Worm (Caenorhabditis elegans) whole organism, L1 larva: ENCODE data around the gene T05B11.4.

Source experiments
- C34B4.2 ChIP-seq: sonication (generic microtip); optimal IDR thresholded peaks from 2 replicates; lab custom pipeline; 2017; ENCODE audit warnings: mild to moderate bottlenecking, missing genetic modification characterization, missing compliant biosample characterization
- F16B12.6 ChIP-seq: fragments of 150-350 bp; optimal IDR thresholded peaks from 2 replicates; lab custom pipeline; 2014; ENCODE audit warnings: missing biosample characterization, missing genetic modification characterization
- Y116A8C.19 ChIP-seq: sonication (generic microtip); optimal IDR thresholded peaks from 2 replicates; lab custom pipeline; 2016; ENCODE audit warnings: missing compliant biosample characterization, missing genetic modification characterization, borderline replicate concordance
- alr-1 ChIP-seq: fragments of 200-800 bp; sonication (Bioruptor generic); optimal IDR thresholded peaks from 2 replicates; lab custom pipeline; 2018; ENCODE audit warnings: borderline replicate concordance, mild to moderate bottlenecking, missing genetic modification characterization, missing compliant biosample characterization
- aly-2 ChIP-seq: fragments of 150-350 bp; optimal IDR thresholded peaks from 2 replicates; lab custom pipeline; 2014; ENCODE audit warnings: missing biosample characterization, missing genetic modification characterization
- ama-1 ChIP-seq: fragments of 150-350 bp; optimal IDR thresholded peaks from 2 replicates; lab custom pipeline; 2014
- blmp-1 ChIP-seq: fragments of 150-350 bp; optimal IDR thresholded peaks from 2 replicates; lab custom pipeline; 2014; ENCODE audit warnings: missing biosample characterization, missing genetic modification characterization
- ceh-63 ChIP-seq: fragments of 200-800 bp; sonication (Bioruptor generic); optimal IDR thresholded peaks from 2 replicates; lab custom pipeline; 2018; ENCODE audit warnings: mild to moderate bottlenecking, missing genetic modification characterization, missing compliant biosample characterization
- ceh-8 ChIP-seq: fragments of 200-800 bp; sonication (Bioruptor generic); optimal IDR thresholded peaks from 2 replicates; lab custom pipeline; 2018; ENCODE audit warnings: mild to moderate bottlenecking, missing genetic modification characterization, moderate library complexity, missing compliant biosample characterization
- ceh-82 ChIP-seq, 3 experiments: fragments of 150-350 bp in 1 of 3; sonication (generic microtip) in 2 of 3; optimal IDR thresholded peaks; 2 replicates each; lab custom pipeline; 2014 to 2017; ENCODE audit warnings: missing biosample characterization in 3 of 3, missing genetic modification characterization in 3 of 3
- ceh-88 ChIP-seq: fragments of 200-800 bp; sonication (Bioruptor generic); IDR thresholded peaks from 2 replicates; pipeline ENCODE4 v1.3.6; 2022; ENCODE audit warnings: missing genetic modification characterization, missing compliant biosample characterization
- ceh-90 ChIP-seq: sonication (generic microtip); optimal IDR thresholded peaks from 2 replicates; lab custom pipeline; 2016; ENCODE audit warnings: missing genetic modification characterization, missing compliant biosample characterization
- dpl-1 ChIP-seq, 3 experiments: fragments of 150-350 bp in 2 of 3; sonication (generic microtip) in 1 of 3; optimal IDR thresholded peaks; 2 replicates each; lab custom pipeline; 2014 to 2017; ENCODE audit warnings: missing biosample characterization in 3 of 3, missing genetic modification characterization in 3 of 3, missing genetic modification reagents in 3 of 3
- efl-1 ChIP-seq, 4 experiments: fragments of 150-350 bp; optimal IDR thresholded peaks in 3 of 4; peaks in 1 of 4; 1 replicate in 1 of 4; 2 replicates in 3 of 4; lab custom pipeline; 2014; ENCODE audit warnings: missing biosample characterization in 2 of 4, missing genetic modification characterization in 2 of 4, missing genetic modification reagents in 2 of 4
- egl-27 ChIP-seq, 2 experiments: fragments of 150-350 bp in 1 of 2; sonication (generic microtip); optimal IDR thresholded peaks; 3 replicates each; lab custom pipeline; 2017 to 2018; ENCODE audit warnings: missing biosample characterization in 2 of 2, missing genetic modification characterization in 2 of 2, missing genetic modification reagents in 2 of 2
- elt-3 ChIP-seq, 6 experiments: fragments of 150-350 bp in 1 of 6; sonication (generic microtip); optimal IDR thresholded peaks; 2 replicates each; lab custom pipeline; 2017 to 2018; ENCODE audit warnings: missing biosample characterization in 6 of 6, missing genetic modification characterization in 6 of 6, inconsistent platforms in 1 of 6
- fkh-10 ChIP-seq: sonication (generic microtip); optimal IDR thresholded peaks from 2 replicates; lab custom pipeline; 2017; ENCODE audit warnings: missing biosample characterization, missing genetic modification reagents, missing genetic modification characterization
- fkh-8 ChIP-seq: sonication (generic microtip); optimal IDR thresholded peaks from 2 replicates; lab custom pipeline; 2016; ENCODE audit warnings: mild to moderate bottlenecking, missing genetic modification characterization, missing compliant biosample characterization
- hpl-2 ChIP-seq: fragments of 150-350 bp; optimal IDR thresholded peaks from 2 replicates; lab custom pipeline; 2014; ENCODE audit warnings: missing biosample characterization, missing genetic modification reagents, missing genetic modification characterization
- irx-1 ChIP-seq: sonication (generic microtip); optimal IDR thresholded peaks from 2 replicates; lab custom pipeline; 2016; ENCODE audit warnings: missing genetic modification characterization, missing compliant biosample characterization
- isw-1 ChIP-seq: fragments of 200-800 bp; sonication (Bioruptor generic); IDR thresholded peaks from 2 replicates; pipeline ENCODE4 v1.3.6; 2022; ENCODE audit warnings: missing genetic modification characterization, missing compliant biosample characterization
- lin-13 ChIP-seq: fragments of 150-350 bp; optimal IDR thresholded peaks from 2 replicates; lab custom pipeline; 2014; ENCODE audit warnings: missing biosample characterization, missing genetic modification reagents, missing genetic modification characterization
- lin-14 ChIP-seq: fragments of 200-800 bp; sonication (Bioruptor generic); optimal IDR thresholded peaks from 2 replicates; lab custom pipeline; 2018; ENCODE audit warnings: mild to moderate bottlenecking, missing genetic modification characterization, moderate library complexity, missing compliant biosample characterization
- lin-15B ChIP-seq: fragments of 150-350 bp; sonication (generic microtip); optimal IDR thresholded peaks from 3 replicates; lab custom pipeline; 2014; ENCODE audit warnings: missing biosample characterization, missing genetic modification characterization
- mef-2 ChIP-seq: fragments of 150-350 bp; optimal IDR thresholded peaks from 2 replicates; lab custom pipeline; 2014; ENCODE audit warnings: missing biosample characterization, missing genetic modification characterization
- mep-1 ChIP-seq: fragments of 150-350 bp; optimal IDR thresholded peaks from 2 replicates; lab custom pipeline; 2014; ENCODE audit warnings: missing biosample characterization, missing genetic modification characterization
- nhr-11 ChIP-seq: fragments of 150-350 bp; optimal IDR thresholded peaks from 2 replicates; lab custom pipeline; 2014; ENCODE audit warnings: missing biosample characterization, missing genetic modification characterization
- nhr-12 ChIP-seq: sonication (generic microtip); optimal IDR thresholded peaks from 2 replicates; lab custom pipeline; 2017; ENCODE audit warnings: missing biosample characterization, missing genetic modification characterization
- nhr-237 ChIP-seq: fragments of 150-350 bp; optimal IDR thresholded peaks from 2 replicates; lab custom pipeline; 2014; ENCODE audit warnings: missing biosample characterization, missing genetic modification characterization
- nhr-28 ChIP-seq: fragments of 150-350 bp; optimal IDR thresholded peaks from 2 replicates; lab custom pipeline; 2014; ENCODE audit warnings: missing biosample characterization, missing genetic modification characterization
- nhr-47 ChIP-seq: sonication (generic microtip); optimal IDR thresholded peaks from 2 replicates; lab custom pipeline; 2016; ENCODE audit warnings: mild to moderate bottlenecking, missing genetic modification characterization, moderate library complexity, missing compliant biosample characterization
- nhr-76 ChIP-seq: sonication (generic microtip); optimal IDR thresholded peaks from 2 replicates; lab custom pipeline; 2017; ENCODE audit warnings: missing biosample characterization, missing genetic modification characterization
- nhr-77 ChIP-seq: fragments of 150-350 bp; optimal IDR thresholded peaks from 2 replicates; lab custom pipeline; 2014; ENCODE audit warnings: missing biosample characterization, missing genetic modification characterization
- nhr-85 ChIP-seq: sonication (generic microtip); peaks from one replicate; lab custom pipeline; 2016; ENCODE audit warnings: missing genetic modification characterization, inconsistent platforms, missing compliant biosample characterization
- pag-3 ChIP-seq: sonication (generic microtip); optimal IDR thresholded peaks from 2 replicates; lab custom pipeline; 2017; ENCODE audit warnings: missing genetic modification characterization, mild to moderate bottlenecking, missing compliant biosample characterization, antibody characterized with exemption, borderline replicate concordance; ENCODE audit not compliant: insufficient read depth
- pax-3 ChIP-seq: fragments of 200-800 bp; sonication (Bioruptor generic); optimal IDR thresholded peaks from 2 replicates; lab custom pipeline; 2018; ENCODE audit warnings: mild to moderate bottlenecking, missing genetic modification characterization, moderate library complexity, missing compliant biosample characterization
- skn-1 ChIP-seq: fragments of 150-350 bp; optimal IDR thresholded peaks from 2 replicates; lab custom pipeline; 2014; ENCODE audit warnings: missing biosample characterization, missing genetic modification characterization
- snpc-4 ChIP-seq: fragments of 150-350 bp; optimal IDR thresholded peaks from 2 replicates; lab custom pipeline; 2014; ENCODE audit warnings: missing biosample characterization, missing genetic modification characterization
- snu-23 ChIP-seq: sonication (generic microtip); optimal IDR thresholded peaks from 2 replicates; lab custom pipeline; 2016; ENCODE audit warnings: missing genetic modification characterization, missing compliant biosample characterization
- sox-4 ChIP-seq: sonication (generic microtip); optimal IDR thresholded peaks from 2 replicates; lab custom pipeline; 2016; ENCODE audit warnings: missing genetic modification characterization, missing compliant biosample characterization
- sptf-1 ChIP-seq: fragments of 150-350 bp; optimal IDR thresholded peaks from 2 replicates; lab custom pipeline; 2014; ENCODE audit warnings: missing biosample characterization, missing genetic modification characterization
- swsn-7 ChIP-seq: sonication (generic microtip); optimal IDR thresholded peaks from 2 replicates; lab custom pipeline; 2016; ENCODE audit warnings: missing genetic modification characterization, missing compliant biosample characterization
- unc-130 ChIP-seq: fragments of 150-350 bp; optimal IDR thresholded peaks from 2 replicates; lab custom pipeline; 2017; ENCODE audit warnings: missing biosample characterization, missing genetic modification characterization, inconsistent platforms
- unc-30 ChIP-seq: sonication (generic microtip); optimal IDR thresholded peaks from 2 replicates; lab custom pipeline; 2017; ENCODE audit warnings: missing biosample characterization, missing genetic modification characterization
- unc-62 ChIP-seq: fragments of 150-350 bp; optimal IDR thresholded peaks from 2 replicates; lab custom pipeline; 2014; ENCODE audit warnings: missing biosample characterization, missing genetic modification reagents, missing genetic modification characterization
- unc-86 ChIP-seq: sonication (generic microtip); optimal IDR thresholded peaks from 2 replicates; lab custom pipeline; 2016; ENCODE audit warnings: missing genetic modification characterization, missing compliant biosample characterization
- xbp-1 ChIP-seq: sonication (generic microtip); optimal IDR thresholded peaks from 2 replicates; lab custom pipeline; 2016; ENCODE audit warnings: missing genetic modification characterization, missing compliant biosample characterization
- zip-4 ChIP-seq: fragments of 200-800 bp; sonication (Bioruptor generic); optimal IDR thresholded peaks from 2 replicates; lab custom pipeline; 2018; ENCODE audit warnings: mild to moderate bottlenecking, missing genetic modification characterization, moderate library complexity, missing compliant biosample characterization
- ztf-11 ChIP-seq, 2 experiments: sonication (generic microtip); optimal IDR thresholded peaks; 2 replicates each; lab custom pipeline; 2016 to 2017; ENCODE audit warnings: missing genetic modification characterization in 2 of 2, missing biosample characterization in 1 of 2, missing compliant biosample characterization in 1 of 2
- ztf-4 ChIP-seq: fragments of 150-350 bp; optimal IDR thresholded peaks from 2 replicates; lab custom pipeline; 2014; ENCODE audit warnings: missing biosample characterization, missing genetic modification characterization

T05B11.4 gene

ce11 chrV:7728679-7729027 lies 25.8 kb downstream of the T05B11.4 start, which contains the start of gene Y97E10C.1:
Gene Y97E10C.1 (plus strand): TSS chrV:7728879.
- TF ChIP-seq unc-86 (tag; lab: Kevin White, UChicago) (no peak), elt-3 (tag; optimal IDR thresholded peaks at IDR 0.05; lab: Kevin White, UChicago) (peak in 1 of 6 experiments; percentile 18), hpl-2 (no peak), F16B12.6 (no peak), mep-1 (no peak), nhr-47 (no peak), unc-62 (GFP tag; lab: Kevin White, UChicago) (no peak), pax-3 (tag; lab: Kevin White, UChicago) (no peak), ztf-4 (no peak), swsn-7 (tag; lab: Kevin White, UChicago) (no peak), nhr-76 (tag; lab: Kevin White, UChicago) (no peak), blmp-1 (tag; lab: Kevin White, UChicago) (peak; percentile 79), fkh-8 (tag; lab: Kevin White, UChicago) (no peak), C34B4.2 (tag; lab: Kevin White, UChicago) (no peak), irx-1 (tag; lab: Kevin White, UChicago) (no peak), lin-15B (tag; lab: Kevin White, UChicago) (no peak), snu-23 (GFP tag; lab: Kevin White, UChicago) (no peak), ztf-11 (tag; optimal IDR thresholded peaks at IDR 0.05; lab: Kevin White, UChicago) (no peak), Y116A8C.19 (tag; lab: Kevin White, UChicago) (no peak), ceh-82 (tag; optimal IDR thresholded peaks at IDR 0.05; lab: Kevin White, UChicago) (no peak), snpc-4 (tag; lab: Kevin White, UChicago) (no peak), mef-2 (tag; lab: Kevin White, UChicago) (no peak), alr-1 (tag; lab: Kevin White, UChicago) (no peak), xbp-1 (tag; lab: Kevin White, UChicago) (no peak), lin-13 (no peak), efl-1 (optimal IDR thresholded peaks at IDR 0.05; lab: Kevin White, UChicago) (no peak), efl-1 (GFP tag; optimal IDR thresholded peaks at IDR 0.05 in 1 of 2; lab: Kevin White, UChicago) (peak in 1 of 2 experiments; percentile 37), nhr-85 (tag; lab: Kevin White, UChicago) (peak; percentile 87)

ce11 chrV:7728003-7728678 lies 26.3 kb downstream of the T05B11.4 start:
- TF ChIP-seq aly-2 (tag; lab: Kevin White, UChicago) (no peak), pag-3 (no peak), pax-3 (tag; lab: Kevin White, UChicago) (peak; percentile 80), mep-1 (peak; percentile 70), nhr-12 (tag; lab: Kevin White, UChicago) (no peak), isw-1 (GFP tag; lab: Robert Waterston, UW) (peak; percentile 72), ama-1 (no peak), ceh-63 (GFP tag; lab: Kevin White, UChicago) (no peak), nhr-77 (tag; lab: Kevin White, UChicago) (peak; percentile 85), nhr-28 (no peak), nhr-11 (tag; lab: Kevin White, UChicago) (peak; percentile 71), lin-14 (peak; percentile 98), Y116A8C.19 (tag; lab: Kevin White, UChicago) (no peak), zip-4 (GFP tag; lab: Kevin White, UChicago) (peak; percentile 52), swsn-7 (tag; lab: Kevin White, UChicago) (peak; percentile 86), nhr-85 (tag; lab: Kevin White, UChicago) (no peak), ceh-8 (peak; percentile 74), ceh-88 (peak; percentile 81), nhr-76 (tag; lab: Kevin White, UChicago) (no peak), skn-1 (peak; percentile 40), sptf-1 (tag; lab: Kevin White, UChicago) (no peak), unc-30 (no peak), blmp-1 (tag; lab: Kevin White, UChicago) (peak; percentile 98), lin-13 (peak; percentile 43), nhr-237 (no peak), dpl-1 (GFP tag; optimal IDR thresholded peaks at IDR 0.05; lab: Kevin White, UChicago) (peak; percentile 21 to 50 (median 47)), sox-4 (tag; lab: Kevin White, UChicago) (peak; percentile 75), alr-1 (tag; lab: Kevin White, UChicago) (no peak), fkh-10 (GFP tag; lab: Kevin White, UChicago) (peak; percentile 88), egl-27 (tag; optimal IDR thresholded peaks at IDR 0.05; lab: Kevin White, UChicago) (peak in 1 of 2 experiments; percentile 89), nhr-47 (peak; percentile 94), unc-130 (tag; lab: Kevin White, UChicago) (peak; percentile 36), ceh-90 (tag; lab: Kevin White, UChicago) (no peak)
